Fruit fly (Drosophila melanogaster) ovary, adult (tissue): ENCODE data around the gene Klp10A.
"Not testable (repeated sequence)": the region's sequence is repeated elsewhere in the genome, so short reads cannot be mapped to it uniquely, and the experiment has no call there.

Experiments used
- CG17801 ChIP-seq: fragments of 200-800 bp; optimal IDR thresholded peaks from 2 replicates; lab custom pipeline; 2019; ENCODE audit warnings: missing biosample characterization, mild to moderate bottlenecking, missing genetic modification characterization, moderate library complexity; ENCODE audit not compliant: partially characterized antibody

Gene Klp10A

DNA sequence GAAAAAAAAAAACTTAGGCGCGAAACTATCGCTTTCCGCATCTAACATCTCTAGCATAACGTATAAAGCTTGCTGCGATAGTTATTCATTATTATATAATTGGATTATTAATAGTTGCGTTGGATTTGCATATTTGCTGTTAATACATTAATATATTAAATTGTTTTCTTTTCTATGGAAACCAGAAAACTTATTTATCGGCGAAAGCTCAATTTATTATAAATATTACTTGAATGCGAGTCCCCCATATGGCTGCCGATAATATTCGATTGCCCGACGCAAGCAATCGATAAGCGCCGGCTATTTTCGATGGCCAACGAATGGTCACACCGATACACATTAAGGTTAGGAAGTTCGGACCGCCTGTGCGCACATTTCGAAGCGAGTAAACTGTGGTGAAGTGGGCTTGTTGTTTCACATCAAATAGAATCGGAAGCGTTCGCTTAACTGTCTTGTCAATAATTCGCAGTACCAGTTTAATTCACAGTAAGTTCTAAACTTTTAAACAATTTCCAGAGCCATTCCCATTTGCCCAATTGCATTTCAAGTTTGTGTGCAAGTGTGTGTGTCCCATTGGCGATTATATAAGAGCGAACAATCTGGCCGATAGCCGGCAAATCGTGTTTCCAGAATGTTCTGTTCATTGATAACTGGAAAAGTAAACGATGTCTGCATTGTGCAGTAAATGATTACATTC, 28.6 kb downstream of the Klp10A start, which contains the start of gene Hsp60A:
Gene Hsp60A, plus strand, starts transcription at position 335 of the 697 bp plus-strand sequence.
- peak; percentile 42 for TF ChIP-seq CG17801 (GFP tag; lab: Kevin White, UChicago)

DNA sequence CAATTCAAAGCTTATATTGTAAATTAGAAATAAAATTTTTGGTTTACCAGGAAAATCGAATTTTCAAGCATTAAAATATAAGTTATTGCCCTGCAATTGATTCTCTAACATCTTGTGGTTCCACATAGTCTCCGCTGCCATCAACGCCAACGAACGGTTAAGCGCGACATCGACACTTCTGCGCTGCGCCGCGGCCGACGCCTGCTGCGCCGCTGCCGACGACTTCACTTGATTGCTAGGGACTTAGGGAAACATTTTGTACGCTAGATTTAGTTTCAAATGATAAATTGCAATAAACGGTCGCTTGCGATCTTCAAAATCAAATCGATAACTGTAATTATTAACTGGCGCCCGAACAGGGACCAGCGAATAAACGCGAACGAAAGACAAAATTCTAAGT, 40.9 kb downstream of the Klp10A start, which contains the start of gene CG42249:
Gene CG42249, plus strand, starts transcription at position 301 of the 400 bp plus-strand sequence.
- TF ChIP-seq CG17801 (GFP tag; lab: Kevin White, UChicago): not testable (repeated sequence)

DNA sequence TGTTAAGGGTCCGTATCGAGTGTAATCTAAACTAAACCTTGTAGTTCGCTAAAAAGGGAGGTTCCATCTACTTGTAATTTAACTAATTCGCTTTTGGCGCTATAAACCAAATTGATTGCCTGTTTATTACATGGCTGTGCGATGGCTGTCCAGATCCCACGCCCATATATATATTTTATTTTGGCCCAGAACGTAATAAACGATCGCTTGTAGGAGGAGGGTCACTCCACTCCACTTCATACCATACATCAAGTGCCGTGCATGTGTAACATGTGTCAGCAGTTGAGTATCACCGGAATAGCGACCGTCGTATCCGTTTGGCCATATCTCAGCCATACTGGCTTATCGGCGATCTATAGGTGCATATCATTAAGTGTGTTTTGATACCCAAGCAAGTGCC, 41.6 kb downstream of the Klp10A start:
- TF ChIP-seq CG17801 (GFP tag; lab: Kevin White, UChicago): no peak

DNA sequence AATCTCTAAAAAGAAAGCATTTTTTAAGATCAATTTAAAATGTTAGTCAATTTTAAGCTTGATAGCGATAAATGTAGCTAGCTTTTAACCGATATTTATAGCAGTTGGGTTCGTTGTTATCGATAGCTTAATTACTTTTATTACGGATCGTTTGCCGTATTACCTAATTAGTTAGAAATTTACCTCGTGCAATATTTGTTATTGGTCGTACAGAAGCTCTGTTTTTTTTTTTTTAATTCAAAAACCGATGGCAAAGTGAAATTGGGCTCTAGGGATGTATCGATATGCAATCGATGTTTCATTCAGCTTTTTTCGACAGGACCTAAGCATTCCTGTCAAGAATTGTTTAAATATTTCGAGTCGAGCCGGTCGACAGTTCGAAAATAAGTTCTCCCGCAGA, 44.7 kb downstream of the Klp10A start, which contains the start of gene CG2061:
Gene CG2061, plus strand, starts transcription at position 292 of the 400 bp plus-strand sequence.
- no peak for TF ChIP-seq CG17801 (GFP tag; lab: Kevin White, UChicago)

DNA sequence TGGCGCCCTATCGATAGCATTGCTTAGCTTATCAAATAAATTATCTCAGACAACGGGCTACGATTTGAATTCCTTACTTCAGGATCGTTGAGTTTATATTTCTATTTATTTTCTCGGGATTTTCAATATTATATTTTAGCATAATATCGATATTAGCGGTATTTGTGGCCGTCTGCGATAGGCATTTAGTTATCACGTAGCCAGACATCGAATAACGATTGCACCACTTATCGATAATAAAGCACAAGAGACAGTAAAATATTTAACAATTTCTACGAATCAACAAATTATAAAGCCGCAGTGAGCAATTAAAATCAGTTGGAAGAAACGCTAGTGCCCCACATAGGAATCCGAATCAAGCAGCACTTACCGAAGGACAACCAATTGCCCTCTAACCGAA, 46.8 kb downstream of the Klp10A start, which contains the start of gene CG2076:
Gene CG2076, plus strand, starts transcription at position 50 of the 400 bp plus-strand sequence.
- TF ChIP-seq CG17801 (GFP tag; lab: Kevin White, UChicago): no peak

DNA sequence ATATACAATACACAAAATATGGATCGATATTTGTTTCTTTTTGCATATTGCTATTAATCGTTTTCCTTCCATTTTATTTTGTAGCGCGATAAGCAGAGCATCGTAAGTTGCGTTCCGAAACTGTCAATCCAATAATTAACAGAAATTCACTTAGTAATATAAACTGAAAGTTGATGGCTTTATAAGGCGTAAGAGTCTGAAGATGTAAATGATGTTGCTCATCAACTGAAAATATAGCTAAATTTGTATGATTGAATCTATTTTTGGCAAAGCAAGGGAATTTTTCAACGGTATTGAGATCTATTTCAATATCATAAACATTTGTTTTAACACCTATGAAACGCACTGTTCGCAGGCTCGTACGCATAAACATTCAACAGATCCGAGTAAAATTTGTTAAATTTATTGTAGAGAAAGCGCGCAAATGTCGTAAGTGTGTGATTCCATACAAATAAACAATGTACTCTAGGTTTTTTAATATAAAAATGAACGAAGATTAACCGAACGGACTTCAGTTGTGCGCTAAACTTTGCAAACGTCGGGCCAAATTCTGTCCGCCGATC, 48.1 kb downstream of the Klp10A start, which contains the start of gene Vago:
Gene Vago, plus strand, starts transcription at position 513 of the 563 bp plus-strand sequence.
- peak; percentile 4 for TF ChIP-seq CG17801 (GFP tag; lab: Kevin White, UChicago)

DNA sequence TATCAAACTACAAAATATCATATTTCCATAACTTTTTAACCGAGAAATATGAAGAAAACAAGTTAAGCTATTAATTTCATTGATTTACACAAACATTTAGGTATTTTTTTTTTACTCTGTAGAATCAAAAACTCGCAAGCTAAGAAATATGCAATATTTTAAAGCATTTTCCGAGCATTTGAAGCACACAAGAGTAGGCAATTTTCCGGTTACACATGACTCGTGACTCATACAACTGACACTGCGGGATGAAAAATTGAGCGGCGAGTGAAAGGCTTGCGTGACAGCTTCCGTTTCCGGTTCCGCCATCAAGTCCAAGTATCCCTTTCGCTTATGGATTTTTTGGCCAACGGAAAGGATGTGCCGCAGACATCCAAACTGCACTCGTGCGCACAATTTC, 49.5 kb downstream of the Klp10A start:
- peak; percentile 0 for TF ChIP-seq CG17801 (GFP tag; lab: Kevin White, UChicago)

DNA sequence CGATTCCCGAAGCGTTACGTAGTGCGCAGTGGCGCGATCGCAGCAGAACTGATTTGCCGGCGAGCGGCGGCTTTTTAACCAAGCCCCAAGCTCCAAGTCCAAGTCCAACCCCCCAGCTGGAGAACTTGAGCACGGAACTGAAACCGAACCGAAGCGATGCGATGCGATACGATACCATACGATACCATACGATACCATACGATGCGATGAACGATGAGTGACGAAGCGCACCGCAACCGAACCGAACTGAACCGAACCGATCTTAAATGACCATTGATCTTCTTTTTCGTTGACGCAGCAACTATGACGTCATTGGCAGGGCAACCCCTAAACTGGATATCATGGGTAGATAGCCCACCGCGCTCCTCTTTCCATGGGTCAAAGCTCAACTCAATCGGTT, 50.7 kb downstream of the Klp10A start, which contains the start of gene sev:
Gene sev, minus strand, starts transcription at position 50 of the 400 bp plus-strand sequence.
- no peak for TF ChIP-seq CG17801 (GFP tag; lab: Kevin White, UChicago)

DNA sequence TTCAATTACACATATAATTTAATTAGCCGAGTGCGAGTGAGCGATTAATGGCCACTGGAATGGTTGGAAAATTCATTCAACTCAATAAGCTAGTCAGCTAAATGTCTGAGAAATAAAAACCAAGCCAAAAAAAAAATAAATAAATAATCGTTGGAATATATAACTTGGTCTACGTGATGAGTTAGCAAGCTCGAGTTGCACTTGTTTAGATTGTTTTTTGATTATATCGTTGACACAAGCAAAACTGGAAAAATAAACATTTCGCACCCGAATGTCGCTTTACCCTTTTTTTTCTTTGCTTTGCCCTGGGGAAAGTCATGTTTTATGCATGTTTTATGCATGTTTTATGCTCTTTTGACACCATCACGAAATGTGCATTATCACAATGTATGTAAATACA, 53.9 kb downstream of the Klp10A start:
- TF ChIP-seq CG17801 (GFP tag; lab: Kevin White, UChicago): peak; percentile 78

DNA sequence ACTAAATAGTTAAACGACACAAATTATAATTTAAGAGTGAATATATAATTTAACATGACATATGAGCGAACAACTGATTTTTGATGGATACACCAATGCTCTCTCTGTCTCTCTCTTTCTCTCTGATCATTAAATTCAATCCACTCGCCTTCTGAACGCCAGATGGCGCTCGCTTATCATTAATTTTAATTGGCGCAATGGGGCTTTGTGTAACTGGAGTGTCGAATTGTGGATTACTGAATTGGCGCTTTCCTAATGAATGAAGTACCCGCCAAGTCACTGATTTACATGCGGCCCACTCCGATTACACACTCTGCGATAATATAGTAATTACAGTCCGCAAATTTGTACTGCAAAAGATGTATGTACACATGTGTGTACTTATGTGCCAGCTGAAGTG, 55.1 kb downstream of the Klp10A start:
- peak; percentile 45 for TF ChIP-seq CG17801 (GFP tag; lab: Kevin White, UChicago)

DNA sequence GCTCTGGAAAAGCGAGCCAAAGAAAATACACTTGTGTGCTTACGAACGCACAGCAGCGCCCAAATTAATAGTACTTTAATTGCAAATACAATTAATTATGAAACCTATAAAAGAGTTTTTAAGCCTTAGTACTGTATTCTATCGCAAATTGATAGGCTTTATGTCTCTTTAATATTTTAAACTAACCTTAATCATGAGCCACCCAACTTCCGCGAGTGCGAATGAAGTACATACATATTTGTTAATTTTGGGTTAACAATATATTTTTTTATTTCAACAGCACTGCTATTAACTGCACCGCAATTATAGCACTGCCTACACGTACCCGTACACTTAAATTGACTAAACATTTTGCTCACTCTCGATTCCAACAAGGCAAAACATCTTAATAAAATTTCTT, 55.7 kb downstream of the Klp10A start:
- peak; percentile 56 for TF ChIP-seq CG17801 (GFP tag; lab: Kevin White, UChicago)
